Fruit fly (Drosophila melanogaster): ENCODE data around the gene Scsalpha2.

Gene Scsalpha2

dm6 chr3R:19490996-19491395, 28.1 kb upstream of the Scsalpha2 start, which contains the start of gene CG15025 (continued):
- TF ChIP-seq CG7963 (GFP tag; IDR thresholded peaks at IDR 0.05; ENCODE audit: partially characterized antibody) (peak; percentile 35; the same call in 1 of the 3 replicates), ttk (GFP tag; IDR thresholded peaks at IDR 0.05) (no peak), oc (tag; optimal IDR thresholded peaks at IDR 0.05) (no peak), ATbp (GFP tag; optimal IDR thresholded peaks at IDR 0.05) (no peak), Mrtf (GFP tag; IDR thresholded peaks at IDR 0.05) (no peak), Sox102F (GFP tag; optimal IDR thresholded peaks at IDR 0.05) (peak; percentile 8), CG3995 (GFP tag; optimal IDR thresholded peaks at IDR 0.05) (no peak), CG14965 (GFP tag; optimal IDR thresholded peaks at IDR 0.05; ENCODE audit: borderline replicate concordance) (no peak), pan (optimal IDR thresholded peaks at IDR 0.05) (no peak), pan (GFP tag; optimal IDR thresholded peaks at IDR 0.05 in 1 of 2, IDR thresholded peaks at IDR 0.05 in 1 of 2) (no peak), wor (GFP tag; IDR thresholded peaks at IDR 0.05) (no peak), Optix (GFP tag; IDR thresholded peaks at IDR 0.05) (no peak), mam (GFP tag; optimal IDR thresholded peaks at IDR 0.05) (no peak), nom (GFP tag; optimal IDR thresholded peaks at IDR 0.05) (no peak), CG12744 (GFP tag; optimal IDR thresholded peaks at IDR 0.05) (peak; percentile 12), CG10209 (GFP tag; optimal IDR thresholded peaks at IDR 0.05) (no peak), run (tag; optimal IDR thresholded peaks at IDR 0.05) (no peak), gsb (GFP tag; IDR thresholded peaks at IDR 0.05) (no peak), Vsx1 (GFP tag; optimal IDR thresholded peaks at IDR 0.05) (no peak), bbx (GFP tag; IDR thresholded peaks at IDR 0.05; ENCODE audit: partially characterized antibody) (peak; percentile 59; the same call in 1 of the 2 replicates), CG10147 (GFP tag; optimal IDR thresholded peaks at IDR 0.05) (no peak), pum (GFP tag; optimal IDR thresholded peaks at IDR 0.05) (peak; percentile 26), CG6683 (GFP tag; optimal IDR thresholded peaks at IDR 0.05) (no peak), CG10366 (GFP tag; IDR thresholded peaks at IDR 0.05) (no peak), pnt (GFP tag; optimal IDR thresholded peaks at IDR 0.05) (peak; percentile 27), Bgb (GFP tag; IDR thresholded peaks at IDR 0.05; ENCODE audit: partially characterized antibody) (peak; percentile 69), Chrac-16 (GFP tag; optimal IDR thresholded peaks at IDR 0.05) (peak; percentile 10), trh (GFP tag; optimal IDR thresholded peaks at IDR 0.05) (no peak), dmrt11E (tag; optimal IDR thresholded peaks at IDR 0.05) (no peak), CG4730 (GFP tag; IDR thresholded peaks at IDR 0.05) (no peak), HLH4C (GFP tag; IDR thresholded peaks at IDR 0.05; ENCODE audit: partially characterized antibody) (0 out of 3 replicates have a peak, but pooled peaks have one; percentile 22), Dbx (GFP tag; IDR thresholded peaks at IDR 0.05) (no peak), Fer2 (tag; optimal IDR thresholded peaks at IDR 0.05) (no peak), CG10321 (GFP tag; IDR thresholded peaks at IDR 0.05) (no peak), CG14014 (GFP tag; IDR thresholded peaks at IDR 0.05) (no peak), Nf-YB (GFP tag; optimal IDR thresholded peaks at IDR 0.05) (no peak), Taf1 (GFP tag; IDR thresholded peaks at IDR 0.05) (no peak), CG7987 (GFP tag; optimal IDR thresholded peaks at IDR 0.05) (no peak), ham (GFP tag; IDR thresholded peaks at IDR 0.05) (no peak), Tbp (GFP tag; optimal IDR thresholded peaks at IDR 0.05) (no peak), CG12391 (tag; optimal IDR thresholded peaks at IDR 0.05) (no peak), CG5953 (GFP tag; IDR thresholded peaks at IDR 0.05) (no peak), CG30403 (GFP tag; optimal IDR thresholded peaks at IDR 0.05) (peak; percentile 37), gce (GFP tag; IDR thresholded peaks at IDR 0.05) (no peak), CG11456 (GFP tag; IDR thresholded peaks at IDR 0.05) (peak; percentile 75; the same call in 2 of the 3 replicates), E2f2 (GFP tag; IDR thresholded peaks at IDR 0.05) (no peak), HmgZ (tag; optimal IDR thresholded peaks at IDR 0.05) (peak; percentile 20), CG6854 (GFP tag; optimal IDR thresholded peaks at IDR 0.05) (no peak), Scr (GFP tag; IDR thresholded peaks at IDR 0.05; ENCODE audit: partially characterized antibody) (no peak; the same call in 1 of the 2 replicates), CG6654 (GFP tag; optimal IDR thresholded peaks at IDR 0.05) (peak; percentile 99), Blimp-1 (GFP tag; optimal IDR thresholded peaks at IDR 0.05) (no peak)

All from whole organism, embryonic.